Worm (Caenorhabditis elegans) whole organism, late embryonic: Measurements from ENCODE around the gene nas-29.

Experiments
- F13H6.1 ChIP-seq: sonication (generic microtip); optimal IDR thresholded peaks from 2 replicates; lab custom pipeline; 2016; ENCODE audit warnings: missing genetic modification characterization, missing compliant biosample characterization
- K09A11.1 ChIP-seq: sonication (generic microtip); optimal IDR thresholded peaks from 2 replicates; lab custom pipeline; 2017; ENCODE audit warnings: antibody characterized with exemption, mild to moderate bottlenecking, missing genetic modification characterization, missing compliant biosample characterization; ENCODE audit not compliant: insufficient read depth
- ceh-34 ChIP-seq: sonication (generic microtip); optimal IDR thresholded peaks from 2 replicates; lab custom pipeline; 2016; ENCODE audit warnings: mild to moderate bottlenecking, missing genetic modification characterization, missing compliant biosample characterization
- ceh-45 ChIP-seq: fragments of 200-800 bp; sonication (Bioruptor generic); IDR thresholded peaks from 2 replicates; pipeline ENCODE4 v1.3.6; 2022; ENCODE audit warnings: missing genetic modification reagents, missing genetic modification characterization, missing compliant biosample characterization
- hlh-30 ChIP-seq: sonication (generic microtip); optimal IDR thresholded peaks from 2 replicates; lab custom pipeline; 2017; ENCODE audit warnings: antibody characterized with exemption, missing genetic modification characterization, missing compliant biosample characterization; ENCODE audit not compliant: insufficient read depth
- hlh-6 ChIP-seq: sonication (generic microtip); optimal IDR thresholded peaks from 2 replicates; lab custom pipeline; 2016; ENCODE audit warnings: missing genotype, missing genetic modification characterization, missing compliant biosample characterization
- nhr-11 ChIP-seq: fragments of 150-350 bp; optimal IDR thresholded peaks from 2 replicates; lab custom pipeline; 2014; ENCODE audit warnings: missing biosample characterization, missing genetic modification characterization
- pha-4 ChIP-seq: fragments of 150-350 bp; optimal IDR thresholded peaks from 2 replicates; lab custom pipeline; 2018; ENCODE audit warnings: missing biosample characterization, missing genetic modification reagents, missing genetic modification characterization
- ref-2 ChIP-seq: sonication (generic microtip); optimal IDR thresholded peaks from 2 replicates; lab custom pipeline; 2016; ENCODE audit warnings: missing genetic modification characterization, missing compliant biosample characterization
- sox-4 ChIP-seq: sonication (generic microtip); optimal IDR thresholded peaks from 2 replicates; lab custom pipeline; 2017; ENCODE audit warnings: mild to moderate bottlenecking, missing genetic modification characterization, inconsistent platforms, missing compliant biosample characterization
- ztf-16 ChIP-seq: sonication (generic microtip); optimal IDR thresholded peaks from 2 replicates; lab custom pipeline; 2017; ENCODE audit warnings: missing genetic modification characterization, missing compliant biosample characterization

- TF ChIP-seq ref-2 (tag; lab: Kevin White, UChicago): no peak
- no peak for TF ChIP-seq ceh-34 (tag; lab: Kevin White, UChicago)
- no peak for TF ChIP-seq pha-4 (tag; lab: Kevin White, UChicago)
- TF ChIP-seq hlh-30 (tag; lab: Kevin White, UChicago): no peak
- TF ChIP-seq hlh-6 (tag; lab: Kevin White, UChicago): no peak
- TF ChIP-seq sox-4 (tag; lab: Kevin White, UChicago): no peak
- no peak for TF ChIP-seq ceh-45 (GFP tag; lab: Robert Waterston, UW)
- TF ChIP-seq nhr-11 (tag; lab: Kevin White, UChicago): no peak
- no peak for TF ChIP-seq K09A11.1
- no peak for TF ChIP-seq ztf-16 (tag; lab: Kevin White, UChicago)
- TF ChIP-seq F13H6.1 (tag; lab: Kevin White, UChicago): no peak
These were observed 29.8 kb upstream of the nas-29 start, which contains the start of gene C27D6.15 for ce11 chrII:5171610-5172009.
